Worm (Caenorhabditis elegans) whole organism, late embryonic: ENCODE results near the gene srw-60.

Experiments used
- C38D4.7 ChIP-seq: fragments of 200-800 bp; sonication (Bioruptor generic); optimal IDR thresholded peaks from 2 replicates; lab custom pipeline; 2018; ENCODE audit warnings: mild to moderate bottlenecking, missing genetic modification characterization, moderate library complexity, missing compliant biosample characterization
- F13H6.1 ChIP-seq: sonication (generic microtip); optimal IDR thresholded peaks from 2 replicates; lab custom pipeline; 2016; ENCODE audit warnings: missing genetic modification characterization, missing compliant biosample characterization
- K09A11.1 ChIP-seq: sonication (generic microtip); optimal IDR thresholded peaks from 2 replicates; lab custom pipeline; 2017; ENCODE audit warnings: antibody characterized with exemption, mild to moderate bottlenecking, missing genetic modification characterization, missing compliant biosample characterization; ENCODE audit not compliant: insufficient read depth
- Y22D7AL.16 ChIP-seq: sonication (generic microtip); optimal IDR thresholded peaks from 2 replicates; lab custom pipeline; 2016; ENCODE audit warnings: missing genetic modification characterization, missing compliant biosample characterization
- ama-1 ChIP-seq: fragments of 150-350 bp; optimal IDR thresholded peaks from 2 replicates; lab custom pipeline; 2014
- ceh-2 ChIP-seq: sonication (generic microtip); optimal IDR thresholded peaks from 2 replicates; lab custom pipeline; 2016; ENCODE audit warnings: missing genotype, missing genetic modification characterization, missing compliant biosample characterization
- ceh-22 ChIP-seq: sonication (generic microtip); optimal IDR thresholded peaks from 2 replicates; lab custom pipeline; 2017; ENCODE audit warnings: missing biosample characterization, missing genetic modification characterization
- ceh-24 ChIP-seq: sonication (generic microtip); optimal IDR thresholded peaks from 2 replicates; lab custom pipeline; 2016; ENCODE audit warnings: mild to moderate bottlenecking, missing genetic modification characterization, missing compliant biosample characterization
- ceh-31 ChIP-seq: sonication (generic microtip); optimal IDR thresholded peaks from 2 replicates; lab custom pipeline; 2016; ENCODE audit warnings: missing genetic modification characterization, missing compliant biosample characterization
- ceh-34 ChIP-seq: sonication (generic microtip); optimal IDR thresholded peaks from 2 replicates; lab custom pipeline; 2016; ENCODE audit warnings: mild to moderate bottlenecking, missing genetic modification characterization, missing compliant biosample characterization
- ceh-48 ChIP-seq: sonication (generic microtip); optimal IDR thresholded peaks from 2 replicates; lab custom pipeline; 2016; ENCODE audit warnings: missing genetic modification characterization, inconsistent platforms, missing compliant biosample characterization
- che-1 ChIP-seq: sonication (generic microtip); optimal IDR thresholded peaks from 2 replicates; lab custom pipeline; 2016; ENCODE audit warnings: mild to moderate bottlenecking, missing genetic modification characterization, missing compliant biosample characterization
- dve-1 ChIP-seq: sonication (generic microtip); optimal IDR thresholded peaks from 2 replicates; lab custom pipeline; 2017; ENCODE audit warnings: antibody characterized with exemption, mild to moderate bottlenecking, missing genetic modification characterization, missing compliant biosample characterization
- elt-4 ChIP-seq: sonication (generic microtip); optimal IDR thresholded peaks from 2 replicates; lab custom pipeline; 2016; ENCODE audit warnings: missing genetic modification characterization, missing compliant biosample characterization
- fax-1 ChIP-seq: sonication (generic microtip); optimal IDR thresholded peaks from 2 replicates; lab custom pipeline; 2016; ENCODE audit warnings: missing genotype, missing genetic modification characterization, missing compliant biosample characterization
- fkh-10 ChIP-seq: fragments of 150-350 bp; optimal IDR thresholded peaks from 2 replicates; lab custom pipeline; 2014; ENCODE audit warnings: missing biosample characterization, missing genetic modification reagents, missing genetic modification characterization
- fkh-6 ChIP-seq: sonication (generic microtip); optimal IDR thresholded peaks from 2 replicates; lab custom pipeline; 2016; ENCODE audit warnings: missing genetic modification characterization, missing compliant biosample characterization
- gmeb-2 ChIP-seq: sonication (generic microtip); optimal IDR thresholded peaks from 2 replicates; lab custom pipeline; 2016; ENCODE audit warnings: missing genetic modification characterization, inconsistent platforms, missing compliant biosample characterization
- hlh-15 ChIP-seq: sonication (generic microtip); optimal IDR thresholded peaks from 2 replicates; lab custom pipeline; 2016; ENCODE audit warnings: missing genetic modification characterization, missing compliant biosample characterization
- hlh-30 ChIP-seq: sonication (generic microtip); optimal IDR thresholded peaks from 2 replicates; lab custom pipeline; 2017; ENCODE audit warnings: antibody characterized with exemption, missing genetic modification characterization, missing compliant biosample characterization; ENCODE audit not compliant: insufficient read depth
- hlh-6 ChIP-seq: sonication (generic microtip); optimal IDR thresholded peaks from 2 replicates; lab custom pipeline; 2016; ENCODE audit warnings: missing genotype, missing genetic modification characterization, missing compliant biosample characterization
- hlh-8 ChIP-seq: sonication (generic microtip); optimal IDR thresholded peaks from 2 replicates; lab custom pipeline; 2016; ENCODE audit warnings: missing genotype, missing genetic modification characterization, missing compliant biosample characterization
- mec-3 ChIP-seq: sonication (generic microtip); optimal IDR thresholded peaks from 2 replicates; lab custom pipeline; 2016; ENCODE audit warnings: borderline replicate concordance, missing genetic modification characterization, missing compliant biosample characterization
- npax-4 ChIP-seq: sonication (generic microtip); optimal IDR thresholded peaks from 2 replicates; lab custom pipeline; 2016; ENCODE audit warnings: missing genetic modification characterization, missing compliant biosample characterization
- odd-2 ChIP-seq: sonication (generic microtip); optimal IDR thresholded peaks from 2 replicates; lab custom pipeline; 2017; ENCODE audit warnings: antibody characterized with exemption, mild to moderate bottlenecking, missing genetic modification characterization, missing compliant biosample characterization
- pax-1 ChIP-seq: fragments of 150-350 bp; optimal IDR thresholded peaks from 2 replicates; lab custom pipeline; 2014; ENCODE audit warnings: missing biosample characterization, missing genetic modification characterization
- pha-2 ChIP-seq: sonication (generic microtip); optimal IDR thresholded peaks from 2 replicates; lab custom pipeline; 2017; ENCODE audit warnings: mild to moderate bottlenecking, missing genetic modification characterization, missing compliant biosample characterization
- pha-4 ChIP-seq: fragments of 150-350 bp; optimal IDR thresholded peaks from 2 replicates; lab custom pipeline; 2018; ENCODE audit warnings: missing biosample characterization, missing genetic modification reagents, missing genetic modification characterization
- pros-1 ChIP-seq: fragments of 150-350 bp; optimal IDR thresholded peaks from 2 replicates; lab custom pipeline; 2014; ENCODE audit warnings: missing biosample characterization, missing genetic modification reagents, missing genetic modification characterization
- ref-2 ChIP-seq: sonication (generic microtip); optimal IDR thresholded peaks from 2 replicates; lab custom pipeline; 2016; ENCODE audit warnings: missing genetic modification characterization, missing compliant biosample characterization
- sdc-2 ChIP-seq: sonication (generic microtip); optimal IDR thresholded peaks from 2 replicates; lab custom pipeline; 2016; ENCODE audit warnings: missing genotype, missing genetic modification characterization, missing compliant biosample characterization
- sox-2 ChIP-seq: fragments of 200-800 bp; sonication (Bioruptor generic); IDR thresholded peaks from 2 replicates; pipeline ENCODE4 v1.3.6; 2022; ENCODE audit warnings: missing genetic modification reagents, missing genetic modification characterization, missing compliant biosample characterization
- sox-4 ChIP-seq: sonication (generic microtip); optimal IDR thresholded peaks from 2 replicates; lab custom pipeline; 2017; ENCODE audit warnings: mild to moderate bottlenecking, missing genetic modification characterization, inconsistent platforms, missing compliant biosample characterization
- tbx-2 ChIP-seq: sonication (generic microtip); optimal IDR thresholded peaks from 2 replicates; lab custom pipeline; 2016; ENCODE audit warnings: missing genetic modification characterization, missing compliant biosample characterization
- ttx-3 ChIP-seq: sonication (generic microtip); optimal IDR thresholded peaks from 2 replicates; lab custom pipeline; 2016; ENCODE audit warnings: missing genetic modification reagents, missing genetic modification characterization, missing compliant biosample characterization
- unc-42 ChIP-seq: sonication (generic microtip); optimal IDR thresholded peaks from 2 replicates; lab custom pipeline; 2016; ENCODE audit warnings: missing genotype, missing genetic modification characterization, missing compliant biosample characterization
- unc-55 ChIP-seq: sonication (generic microtip); optimal IDR thresholded peaks from 2 replicates; lab custom pipeline; 2017; ENCODE audit warnings: missing biosample characterization, missing genetic modification reagents, missing genetic modification characterization

Gene srw-60

DNA sequence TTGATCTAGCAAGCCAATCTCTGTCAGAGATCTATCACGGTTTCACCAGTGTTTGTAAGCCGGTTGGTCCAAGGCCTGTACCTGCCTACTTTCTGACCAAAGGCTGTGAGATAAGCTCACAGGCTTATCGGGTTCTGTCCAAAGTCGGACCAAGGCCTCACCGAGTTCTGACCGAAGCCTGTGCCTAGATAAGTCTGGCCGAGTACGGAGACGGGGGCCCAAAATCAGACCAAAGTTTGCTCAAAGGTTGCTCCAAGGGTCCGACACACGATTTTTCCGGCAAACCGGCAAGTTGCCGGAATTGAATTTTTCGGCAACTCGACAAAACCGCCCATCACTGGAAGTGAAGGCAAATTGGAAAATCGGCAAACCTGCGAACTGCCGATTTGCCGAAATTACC, 26.8 kb upstream of the srw-60 start:
- TF ChIP-seq unc-55, result no peak
- TF ChIP-seq mec-3 (tag; lab: Kevin White, UChicago), result no peak
- no peak for TF ChIP-seq fax-1 (tag; lab: Kevin White, UChicago)
- TF ChIP-seq dve-1, result no peak
- no peak for TF ChIP-seq ref-2

DNA sequence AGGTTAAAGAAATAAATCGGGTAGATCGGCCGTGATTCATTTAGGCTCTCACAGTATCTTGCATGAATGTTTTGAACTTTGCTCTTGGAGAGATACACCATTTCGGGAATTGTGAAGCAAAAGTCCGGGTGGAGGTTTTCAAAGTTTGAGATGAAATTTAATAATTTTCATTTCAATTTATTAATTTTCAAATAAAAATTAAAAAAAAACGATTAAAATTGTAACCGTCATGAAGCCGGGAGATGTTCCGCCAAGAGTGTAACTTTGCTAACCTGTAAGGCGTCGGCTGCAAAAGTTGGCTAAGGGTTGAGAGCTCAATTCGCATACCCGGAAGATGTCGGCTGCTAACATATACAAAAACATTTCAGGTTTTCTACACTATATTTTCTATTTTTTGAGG, 24.1 kb upstream of the srw-60 start, which contains the start of gene irld-67:
TSS of gene irld-67 (minus strand) at position 101 of the 400 bp plus-strand sequence.
- no peak for TF ChIP-seq odd-2 (tag; lab: Kevin White, UChicago)
- no peak for TF ChIP-seq C38D4.7 (GFP tag; lab: Kevin White, UChicago)
- no peak for TF ChIP-seq pros-1 (tag; lab: Kevin White, UChicago)
- TF ChIP-seq ceh-34, result no peak
- TF ChIP-seq ceh-24 (tag; lab: Kevin White, UChicago), result no peak
- no peak for TF ChIP-seq ceh-2 (tag; lab: Kevin White, UChicago)
- TF ChIP-seq sox-4 (tag; lab: Kevin White, UChicago), result no peak
- TF ChIP-seq hlh-30, result no peak

DNA sequence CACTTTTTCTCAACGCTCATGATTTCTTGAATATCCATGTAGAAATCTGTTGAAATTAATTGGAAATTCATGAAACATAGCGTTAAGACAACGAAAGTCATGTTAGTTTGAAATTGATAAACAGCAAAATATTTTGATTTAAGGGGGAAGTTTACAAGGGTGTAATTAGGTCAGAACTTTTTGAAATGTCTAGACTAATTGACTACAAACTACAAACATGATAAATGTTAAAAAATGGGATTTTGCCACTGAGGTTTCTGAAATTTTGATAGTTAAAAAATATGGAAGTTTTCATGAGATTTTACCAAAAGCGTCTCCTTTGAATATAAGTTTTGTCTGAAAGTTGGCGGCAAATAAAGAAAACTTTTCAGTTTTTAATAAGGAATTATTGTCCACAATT, 20.6 kb upstream of the srw-60 start, which contains the start of gene irld-65:
TSS of gene irld-65 (minus strand) at position 101 of the 400 bp plus-strand sequence.
- TF ChIP-seq ceh-31 (tag; lab: Kevin White, UChicago), result no peak

DNA sequence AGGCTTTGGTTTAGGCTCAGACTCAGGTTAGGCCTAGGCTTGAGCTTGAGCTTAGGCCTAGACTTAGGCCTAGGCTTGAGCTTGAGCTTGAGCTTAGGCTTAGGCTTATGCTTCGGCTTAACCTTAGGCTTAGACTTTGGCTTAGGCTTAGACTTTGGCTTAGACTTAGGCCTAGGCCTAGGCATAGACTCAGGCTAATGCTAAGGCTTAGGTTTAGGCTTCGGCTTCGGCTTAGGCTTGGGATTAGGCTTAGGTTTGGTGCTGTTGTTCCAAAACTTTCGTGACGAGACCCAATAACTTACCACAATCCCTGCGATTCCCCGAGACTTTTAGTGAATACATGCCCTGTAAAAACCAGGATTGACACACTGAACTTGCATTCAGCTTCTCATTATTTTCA, 18.7 kb upstream of the srw-60 start:
- TF ChIP-seq K09A11.1 (tag; lab: Kevin White, UChicago) (no peak), ref-2 (no peak), fkh-6 (tag; lab: Kevin White, UChicago) (no peak), dve-1 (peak; percentile 67), Y22D7AL.16 (tag; lab: Kevin White, UChicago) (no peak)

DNA sequence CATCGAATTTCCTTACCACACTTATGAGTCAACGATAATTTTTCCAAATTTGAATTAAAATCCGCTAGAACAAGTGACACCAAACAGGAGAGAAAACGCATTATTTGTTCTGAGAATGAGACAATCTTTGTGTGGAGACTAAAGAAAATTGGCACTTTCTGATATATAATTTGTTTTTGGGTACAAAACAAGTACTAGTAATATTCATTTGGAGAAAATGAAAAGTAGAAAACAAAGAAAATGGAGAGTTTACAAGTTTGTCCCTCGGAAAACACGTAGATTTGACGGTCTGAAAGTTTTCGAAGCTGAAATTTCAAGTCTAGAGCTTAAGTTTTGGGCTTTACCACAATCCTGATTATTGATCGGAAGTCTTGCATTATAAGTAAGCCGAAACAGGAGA, 17.7 kb upstream of the srw-60 start, which contains the start of gene irld-66:
TSS of gene irld-66 (minus strand) at position 101 of the 400 bp plus-strand sequence.
- TF ChIP-seq tbx-2, result no peak
- no peak for TF ChIP-seq ceh-22 (tag; lab: Kevin White, UChicago)
- no peak for TF ChIP-seq ama-1 (lab: Kevin White, UChicago)
- TF ChIP-seq ceh-31 (tag; lab: Kevin White, UChicago), result no peak
- no peak for TF ChIP-seq che-1 (tag; lab: Kevin White, UChicago)
- TF ChIP-seq hlh-8 (tag; lab: Kevin White, UChicago), result no peak
- no peak for TF ChIP-seq ref-2
- no peak for TF ChIP-seq F13H6.1 (tag; lab: Kevin White, UChicago)
- no peak for TF ChIP-seq sox-2
- TF ChIP-seq ceh-2 (tag; lab: Kevin White, UChicago), result no peak
- no peak for TF ChIP-seq hlh-6 (tag; lab: Kevin White, UChicago)
- TF ChIP-seq fkh-10 (GFP tag; lab: Kevin White, UChicago), result no peak
- TF ChIP-seq unc-42 (tag; lab: Kevin White, UChicago), result no peak
- no peak for TF ChIP-seq hlh-15
- TF ChIP-seq K09A11.1 (tag; lab: Kevin White, UChicago), result no peak
- no peak for TF ChIP-seq pax-1 (tag; lab: Kevin White, UChicago)
- TF ChIP-seq unc-55, result no peak

DNA sequence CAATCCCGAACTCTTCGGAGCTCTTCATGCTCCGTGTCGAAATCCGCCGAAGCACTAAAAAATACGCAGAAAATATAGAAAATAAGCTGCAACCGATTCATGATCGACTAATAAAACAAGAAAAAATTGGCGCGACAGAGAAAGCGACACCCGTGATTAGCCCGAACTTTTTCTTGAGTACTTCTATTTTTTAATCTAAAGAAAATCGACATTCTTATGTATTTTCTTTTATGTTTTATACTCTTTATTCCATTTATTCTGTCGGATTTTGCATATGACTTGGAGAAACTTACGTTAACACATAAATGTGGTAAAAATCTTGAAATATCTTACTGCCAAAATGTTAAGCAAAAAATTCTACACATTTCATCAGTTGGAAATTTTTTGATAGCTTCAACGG, 14.4 kb upstream of the srw-60 start, which contains the start of the genes irld-50 and irld-49:
TSS of gene irld-50 (minus strand) at position 101 of the 400 bp plus-strand sequence.
TSS of gene irld-49 (plus strand) at position 211 of the 400 bp plus-strand sequence.
- TF ChIP-seq npax-4 (tag; lab: Kevin White, UChicago) (no peak), unc-55 (no peak), pax-1 (tag; lab: Kevin White, UChicago) (no peak), pha-2 (tag; lab: Kevin White, UChicago) (no peak), elt-4 (tag; lab: Kevin White, UChicago) (no peak), pha-4 (no peak), gmeb-2 (tag; lab: Kevin White, UChicago) (no peak), dve-1 (no peak), ref-2 (no peak), ceh-48 (tag; lab: Kevin White, UChicago) (no peak), ceh-22 (tag; lab: Kevin White, UChicago) (no peak), ttx-3 (tag; lab: Kevin White, UChicago) (no peak), hlh-30 (no peak), che-1 (tag; lab: Kevin White, UChicago) (no peak), hlh-6 (tag; lab: Kevin White, UChicago) (no peak), sdc-2 (tag; lab: Kevin White, UChicago) (no peak), ceh-2 (tag; lab: Kevin White, UChicago) (no peak)
- TF ChIP-seq, all 69 proteins: peak for 0
